Worm (Caenorhabditis elegans) whole organism, L4/young adult: ENCODE data around the gene pdf-1.

Source experiments
- W03F9.2 ChIP-seq: fragments of 150-350 bp; optimal IDR thresholded peaks from 2 replicates; lab custom pipeline; 2014; ENCODE audit warnings: missing biosample characterization, missing genetic modification characterization
- dao-5 ChIP-seq: sonication (generic microtip); optimal IDR thresholded peaks from 2 replicates; lab custom pipeline; 2016; ENCODE audit warnings: missing genotype, missing genetic modification characterization, moderate library complexity, missing compliant biosample characterization
- him-1 ChIP-seq: sonication (generic microtip); optimal IDR thresholded peaks from 2 replicates; lab custom pipeline; 2016; ENCODE audit warnings: missing genotype, missing genetic modification reagents, missing genetic modification characterization, missing compliant biosample characterization

DNA sequence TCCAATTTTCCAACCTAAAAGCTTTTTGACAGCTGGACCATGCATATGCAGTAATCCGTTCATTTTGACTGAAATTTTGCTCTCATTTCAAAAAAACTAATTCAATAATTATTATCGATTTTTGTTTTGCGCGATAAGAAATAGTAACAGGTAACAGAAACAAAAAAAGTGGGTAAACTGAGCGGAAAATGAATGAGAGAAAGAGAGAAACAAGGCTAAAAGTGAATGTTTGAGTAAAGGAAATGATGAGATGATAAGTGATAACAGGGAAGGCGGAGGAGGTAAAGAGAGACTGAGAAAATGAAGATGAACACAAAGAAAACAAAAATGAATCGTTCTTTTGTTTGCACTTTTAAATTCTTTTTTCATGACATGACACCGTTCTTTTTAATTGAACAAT, 48.4 kb downstream of the pdf-1 start, which contains the start of gene sma-3:
- TF ChIP-seq dao-5 (tag; lab: Kevin White, UChicago) (no peak), him-1 (tag; lab: Kevin White, UChicago) (no peak), W03F9.2 (tag; lab: Kevin White, UChicago) (no peak)
